Fruit fly (Drosophila melanogaster) whole organism, embryonic: ENCODE data around the gene Oct-TyrR.

Experiments used
- CG13775 ChIP-seq: fragments of 200-800 bp; sonication (Bioruptor generic); optimal IDR thresholded peaks from 3 replicates; lab custom pipeline; 2017; ENCODE audit warnings: missing biosample characterization, mild to moderate bottlenecking, missing genetic modification characterization
- CG1602 ChIP-seq: fragments of 200-800 bp; sonication (Bioruptor generic); optimal IDR thresholded peaks from 3 replicates; lab custom pipeline; 2016; ENCODE audit warnings: missing biosample characterization, missing genetic modification characterization
- CG17612 ChIP-seq: fragments of 200-800 bp; sonication (Bioruptor generic); IDR thresholded peaks from 2 replicates; pipeline ENCODE4 v1.3.6; 2022; ENCODE audit warnings: missing biosample characterization, missing genetic modification characterization
- CG18476 ChIP-seq: fragments of 200-800 bp; sonication (Bioruptor generic); optimal IDR thresholded peaks from 2 replicates; lab custom pipeline; 2016; ENCODE audit warnings: missing biosample characterization, mild to moderate bottlenecking, missing genetic modification characterization
- CG2678 ChIP-seq: fragments of 200-800 bp; sonication (Bioruptor generic); optimal IDR thresholded peaks from 3 replicates; lab custom pipeline; 2019; ENCODE audit warnings: missing biosample characterization, mild to moderate bottlenecking, missing genetic modification characterization, moderate library complexity
- CG34422 ChIP-seq: fragments of 200-800 bp; sonication (Bioruptor generic); IDR thresholded peaks from 3 replicates; pipeline ENCODE4 v1.3.6; 2022; ENCODE audit warnings: missing biosample characterization, missing genetic modification characterization
- CG4360 ChIP-seq: fragments of 200-800 bp; sonication (Bioruptor generic); IDR thresholded peaks from 2 replicates; pipeline ENCODE4 v1.3.6; 2022; ENCODE audit warnings: missing biosample characterization, missing genetic modification characterization
- CG4617 ChIP-seq: fragments of 200-800 bp; sonication (Bioruptor generic); optimal IDR thresholded peaks from 3 replicates; lab custom pipeline; 2016; ENCODE audit warnings: missing biosample characterization, missing genetic modification characterization, borderline replicate concordance
- CG4820 ChIP-seq: fragments of 200-800 bp; sonication (Bioruptor generic); optimal IDR thresholded peaks from 3 replicates; lab custom pipeline; 2016; ENCODE audit warnings: missing biosample characterization, missing genetic modification characterization
- CG4854 ChIP-seq: fragments of 200-800 bp; sonication (Bioruptor generic); optimal IDR thresholded peaks from 2 replicates; lab custom pipeline; 2016; ENCODE audit warnings: missing biosample characterization, missing genetic modification characterization, inconsistent platforms
- CG5180 ChIP-seq: fragments of 200-800 bp; sonication (Bioruptor generic); optimal IDR thresholded peaks from 3 replicates; lab custom pipeline; 2017; ENCODE audit warnings: missing biosample characterization, missing genetic modification characterization, mild to moderate bottlenecking, moderate library complexity, missing genetic modification reagents
- CG5245 ChIP-seq: fragments of 200-800 bp; sonication (Bioruptor generic); optimal IDR thresholded peaks from 3 replicates; lab custom pipeline; 2016; ENCODE audit warnings: missing biosample characterization, missing genetic modification characterization
- CG6765 ChIP-seq: fragments of 200-800 bp; sonication (Bioruptor generic); optimal IDR thresholded peaks from 3 replicates; lab custom pipeline; 2017; ENCODE audit warnings: missing biosample characterization, mild to moderate bottlenecking, missing genetic modification characterization
- CG6813 ChIP-seq: fragments of 200-800 bp; sonication (Bioruptor generic); optimal IDR thresholded peaks from 2 replicates; lab custom pipeline; 2017; ENCODE audit warnings: missing biosample characterization, missing genetic modification characterization, mild to moderate bottlenecking, moderate library complexity, missing genetic modification reagents
- CG7786 ChIP-seq: fragments of 200-800 bp; sonication (Bioruptor generic); optimal IDR thresholded peaks from 2 replicates; lab custom pipeline; 2016; ENCODE audit warnings: missing biosample characterization, missing genetic modification characterization
- CG9437 ChIP-seq: fragments of 200-800 bp; sonication (Bioruptor generic); optimal IDR thresholded peaks from 2 replicates; lab custom pipeline; 2018; ENCODE audit warnings: missing biosample characterization, mild to moderate bottlenecking, missing genetic modification characterization
- CG9817 ChIP-seq: fragments of 200-800 bp; sonication (Bioruptor generic); optimal IDR thresholded peaks from 2 replicates; lab custom pipeline; 2018; ENCODE audit warnings: missing biosample characterization, mild to moderate bottlenecking, missing genetic modification characterization, moderate library complexity
- D ChIP-seq, 2 experiments: fragments of 200-800 bp in 1 of 2; fragments of >200 bp in 1 of 2; sonication (Bioruptor generic) in 1 of 2; optimal IDR thresholded peaks; 2 replicates in 1 of 2; 3 replicates in 1 of 2; lab custom pipeline; 2017; ENCODE audit warnings: mild to moderate bottlenecking in 1 of 2, missing biosample characterization in 1 of 2, missing genetic modification characterization in 1 of 2, missing genetic modification reagents in 1 of 2
- Doc2 ChIP-seq: fragments of 200-800 bp; sonication (Bioruptor generic); IDR thresholded peaks from 2 replicates; pipeline ENCODE4 v1.3.6; 2022; ENCODE audit warnings: missing biosample characterization, missing genetic modification characterization
- E2f1 ChIP-seq: fragments of 200-800 bp; sonication (Bioruptor generic); IDR thresholded peaks from 2 replicates; pipeline ENCODE4 v1.3.6; 2022; ENCODE audit warnings: missing biosample characterization, missing genetic modification characterization
- E2f2 ChIP-seq: fragments of 200-800 bp; sonication (Bioruptor generic); IDR thresholded peaks from 2 replicates; pipeline ENCODE4 v1.3.6; 2022; ENCODE audit warnings: missing biosample characterization, missing genetic modification characterization
- Elba2 ChIP-seq: fragments of 200-800 bp; sonication (Bioruptor generic); optimal IDR thresholded peaks from 3 replicates; lab custom pipeline; 2016; ENCODE audit warnings: missing biosample characterization, missing genetic modification characterization
- Fer2 ChIP-seq: fragments of 200-800 bp; sonication (Bioruptor generic); optimal IDR thresholded peaks from 2 replicates; lab custom pipeline; 2018; ENCODE audit warnings: missing biosample characterization, mild to moderate bottlenecking, missing genetic modification characterization, moderate library complexity
- GATAe ChIP-seq: fragments of 200-800 bp; sonication (Bioruptor generic); conservative IDR thresholded peaks from 2 replicates; pipeline ENCODE4 v1.3.6; 2022; ENCODE audit warnings: missing biosample characterization, missing genetic modification characterization
- HLH3B ChIP-seq: fragments of 200-800 bp; sonication (Bioruptor generic); IDR thresholded peaks from 2 replicates; pipeline ENCODE4 v1.3.6; 2022; ENCODE audit warnings: missing biosample characterization, missing genetic modification characterization
- HLH4C ChIP-seq: fragments of 200-800 bp; sonication (Bioruptor generic); IDR thresholded peaks from 3 replicates; pipeline ENCODE4 v1.3.6; 2022; ENCODE audit warnings: missing biosample characterization, missing genetic modification characterization; ENCODE audit not compliant: partially characterized antibody
- MESR4 ChIP-seq: fragments of 200-800 bp; sonication (Bioruptor generic); optimal IDR thresholded peaks from 2 replicates; lab custom pipeline; 2018; ENCODE audit warnings: missing biosample characterization, mild to moderate bottlenecking, missing genetic modification characterization, moderate library complexity
- Pdp1 ChIP-seq, 2 experiments: fragments of 200-800 bp; sonication (Bioruptor generic); optimal IDR thresholded peaks; 3 replicates each; lab custom pipeline; 2016; ENCODE audit warnings: missing biosample characterization in 2 of 2, missing genetic modification characterization in 2 of 2, mild to moderate bottlenecking in 1 of 2, moderate library complexity in 1 of 2
- Sox100B ChIP-seq: fragments of 200-800 bp; sonication (Bioruptor generic); optimal IDR thresholded peaks from 3 replicates; lab custom pipeline; 2018; ENCODE audit warnings: missing biosample characterization, mild to moderate bottlenecking, missing genetic modification characterization
- Sry-β ChIP-seq: fragments of 200-800 bp; sonication (Bioruptor generic); optimal IDR thresholded peaks from 2 replicates; lab custom pipeline; 2018; ENCODE audit warnings: missing biosample characterization, mild to moderate bottlenecking, missing genetic modification characterization, moderate library complexity
- br ChIP-seq: fragments of >200 bp; optimal IDR thresholded peaks from 2 replicates; lab custom pipeline; 2017
- croc ChIP-seq: fragments of 200-800 bp; sonication (Bioruptor generic); conservative IDR thresholded peaks from 3 replicates; pipeline ENCODE4 v1.3.6; 2022; ENCODE audit warnings: missing biosample characterization, missing genetic modification characterization
- dan ChIP-seq: fragments of 200-800 bp; sonication (Bioruptor generic); IDR thresholded peaks from 2 replicates; pipeline ENCODE4 v1.3.6; 2022; ENCODE audit warnings: missing biosample characterization, missing genetic modification characterization
- dimm ChIP-seq: fragments of 200-800 bp; sonication (Bioruptor generic); IDR thresholded peaks from 2 replicates; pipeline ENCODE4 v1.3.6; 2022; ENCODE audit warnings: missing biosample characterization, missing genetic modification characterization
- dmrt11E ChIP-seq: fragments of 200-800 bp; sonication (Bioruptor generic); optimal IDR thresholded peaks from 3 replicates; lab custom pipeline; 2018; ENCODE audit warnings: missing biosample characterization, mild to moderate bottlenecking, missing genetic modification characterization, moderate library complexity
- emc ChIP-seq: fragments of 200-800 bp; sonication (Bioruptor generic); optimal IDR thresholded peaks from 2 replicates; lab custom pipeline; 2016; ENCODE audit warnings: missing biosample characterization, missing genetic modification characterization
- ewg ChIP-seq: fragments of 200-800 bp; sonication (Bioruptor generic); optimal IDR thresholded peaks from 3 replicates; lab custom pipeline; 2017; ENCODE audit warnings: mild to moderate bottlenecking, missing biosample characterization, missing genetic modification reagents, missing genetic modification characterization
- eyg ChIP-seq: fragments of 200-800 bp; sonication (Bioruptor generic); optimal IDR thresholded peaks from 3 replicates; lab custom pipeline; 2016; ENCODE audit warnings: missing biosample characterization, missing genetic modification characterization
- gcm ChIP-seq: fragments of 200-800 bp; sonication (Bioruptor generic); optimal IDR thresholded peaks from 2 replicates; lab custom pipeline; 2019; ENCODE audit warnings: missing biosample characterization, mild to moderate bottlenecking, missing genetic modification characterization, moderate library complexity
- insv ChIP-seq, 2 experiments: fragments of 200-800 bp; sonication (Bioruptor generic); optimal IDR thresholded peaks; 3 replicates each; lab custom pipeline; 2016 to 2018; ENCODE audit warnings: missing biosample characterization in 2 of 2, missing genetic modification characterization in 2 of 2
- ken ChIP-seq: fragments of 200-800 bp; sonication (Bioruptor generic); IDR thresholded peaks from 3 replicates; pipeline ENCODE4 v1.3.6; 2022; ENCODE audit warnings: missing biosample characterization, missing genetic modification characterization
- kni ChIP-seq: fragments of 200-800 bp; sonication (Bioruptor generic); optimal IDR thresholded peaks from 3 replicates; lab custom pipeline; 2017; ENCODE audit warnings: mild to moderate bottlenecking, missing biosample characterization, missing genetic modification reagents, missing genetic modification characterization
- lbe ChIP-seq: fragments of 200-800 bp; sonication (Bioruptor generic); optimal IDR thresholded peaks from 2 replicates; lab custom pipeline; 2016; ENCODE audit warnings: missing biosample characterization, mild to moderate bottlenecking, missing genetic modification characterization
- nom ChIP-seq: fragments of 200-800 bp; sonication (Bioruptor generic); optimal IDR thresholded peaks from 2 replicates; lab custom pipeline; 2017; ENCODE audit warnings: missing biosample characterization, missing genetic modification characterization, mild to moderate bottlenecking, moderate library complexity, missing genetic modification reagents
- prd ChIP-seq, 3 experiments: fragments of >200 bp in 2 of 3; fragments of 200-800 bp in 1 of 3; sonication (Bioruptor generic) in 1 of 3; optimal IDR thresholded peaks in 2 of 3; IDR thresholded peaks in 1 of 3; 2 replicates in 2 of 3; 3 replicates in 1 of 3; pipeline versions ENCODE4 v1.3.6 to Lab custom; 2017 to 2022; ENCODE audit warnings: missing biosample characterization in 1 of 3, missing genetic modification characterization in 1 of 3
- schlank ChIP-seq: fragments of 200-800 bp; sonication (Bioruptor generic); optimal IDR thresholded peaks from 2 replicates; lab custom pipeline; 2018; ENCODE audit warnings: missing biosample characterization, mild to moderate bottlenecking, missing genetic modification characterization
- stwl ChIP-seq: fragments of 200-800 bp; sonication (Bioruptor generic); optimal IDR thresholded peaks from 3 replicates; lab custom pipeline; 2018; ENCODE audit warnings: missing biosample characterization, mild to moderate bottlenecking, missing genetic modification characterization, moderate library complexity
- sug ChIP-seq: fragments of 200-800 bp; optimal IDR thresholded peaks from 2 replicates; lab custom pipeline; 2019; ENCODE audit warnings: missing biosample characterization, mild to moderate bottlenecking, missing genetic modification characterization, moderate library complexity
- ttk ChIP-seq: fragments of 200-800 bp; sonication (Bioruptor generic); IDR thresholded peaks from 2 replicates; pipeline ENCODE4 v2.1.2; 2022; ENCODE audit warnings: missing biosample characterization, missing genetic modification characterization
- unpg ChIP-seq: fragments of 200-800 bp; sonication (Bioruptor generic); optimal IDR thresholded peaks from 3 replicates; lab custom pipeline; 2018; ENCODE audit warnings: missing biosample characterization, mild to moderate bottlenecking, missing genetic modification characterization, moderate library complexity

Oct-TyrR gene

dm6 chr3L:22065694-22066093 is 30.9 kb downstream of the Oct-TyrR start, which contains the start of gene CG14561 (continued):
- no peak for TF ChIP-seq Elba2 (GFP tag; lab: Kevin White, UChicago)
- no peak for TF ChIP-seq HLH3B (GFP tag; lab: Robert Waterston, UW)
- TF ChIP-seq emc (GFP tag; lab: Kevin White, UChicago): no peak
- no peak for TF ChIP-seq dmrt11E
- no peak for TF ChIP-seq CG5180 (GFP tag; lab: Kevin White, UChicago)
- peak; percentile 78 for TF ChIP-seq E2f2 (GFP tag; lab: Robert Waterston, UW)
- TF ChIP-seq Doc2 (GFP tag; lab: Robert Waterston, UW): no peak
- TF ChIP-seq CG2678: no peak
- TF ChIP-seq ewg: no peak
- no peak for TF ChIP-seq CG9437 (GFP tag; lab: Kevin White, UChicago)
- no peak for TF ChIP-seq CG7786
- TF ChIP-seq br (lab: Kevin White, UChicago): no peak
- no peak for TF ChIP-seq CG6813
- TF ChIP-seq unpg (GFP tag; lab: Kevin White, UChicago): no peak
- no peak for TF ChIP-seq E2f1
- TF ChIP-seq kni (GFP tag; lab: Kevin White, UChicago): no peak
- TF ChIP-seq CG4854 (GFP tag; lab: Kevin White, UChicago): no peak
- no peak for TF ChIP-seq GATAe
- no peak for TF ChIP-seq nom (GFP tag; lab: Kevin White, UChicago)
- TF ChIP-seq D (optimal IDR thresholded peaks at IDR 0.05; lab: Kevin White, UChicago): no peak
- no peak for TF ChIP-seq D (GFP tag; optimal IDR thresholded peaks at IDR 0.05; lab: Kevin White, UChicago)
- no peak for TF ChIP-seq lbe (GFP tag; lab: Kevin White, UChicago)
- peak; percentile 4 for TF ChIP-seq CG9817
- no peak for TF ChIP-seq dimm (GFP tag; lab: Robert Waterston, UW)
- TF ChIP-seq HLH4C (GFP tag; lab: Robert Waterston, UW): peak; percentile 89
- TF ChIP-seq dan: no peak
- TF ChIP-seq Sox100B (GFP tag; lab: Kevin White, UChicago): no peak
- no peak for TF ChIP-seq croc (GFP tag; lab: Robert Waterston, UW)
- peak; percentile 75 for TF ChIP-seq CG4360 (GFP tag; lab: Robert Waterston, UW)
- peak; percentile 93 for TF ChIP-seq stwl (tag; lab: Kevin White, UChicago)
- peak; percentile 61 for TF ChIP-seq CG4617
- no peak for TF ChIP-seq Fer2 (tag; lab: Kevin White, UChicago)
- TF ChIP-seq CG17612 (GFP tag; lab: Robert Waterston, UW): no peak
- no peak for TF ChIP-seq prd (optimal IDR thresholded peaks at IDR 0.05; lab: Kevin White, UChicago)
- peak; percentile 26; the same call in 1 of the 3 replicates for TF ChIP-seq prd (GFP tag; IDR thresholded peaks at IDR 0.05; lab: Robert Waterston, UW)
- no peak for TF ChIP-seq schlank (tag; lab: Kevin White, UChicago)
- no peak for TF ChIP-seq CG1602 (GFP tag; lab: Kevin White, UChicago)
- no peak for TF ChIP-seq insv (GFP tag; optimal IDR thresholded peaks at IDR 0.05; lab: Kevin White, UChicago)
- peak in 1 of 2 experiments; percentile 6 for TF ChIP-seq Pdp1 (GFP tag; optimal IDR thresholded peaks at IDR 0.05; lab: Kevin White, UChicago)
- no peak for TF ChIP-seq CG5245
- TF ChIP-seq CG13775: no peak
- TF ChIP-seq CG34422 (GFP tag; lab: Robert Waterston, UW): peak; percentile 46; the same call in 2 of the 3 replicates
- no peak for TF ChIP-seq sug (tag; lab: Kevin White, UChicago)
- no peak; the same call in 2 of the 3 replicates for TF ChIP-seq ken (GFP tag; lab: Robert Waterston, UW)
- TF ChIP-seq CG6765: no peak
- peak; percentile 13 for TF ChIP-seq eyg (GFP tag; lab: Kevin White, UChicago)
- TF ChIP-seq CG4820: no peak
- peak; percentile 61 for TF ChIP-seq Sry-β
- TF ChIP-seq MESR4: peak; percentile 66
- no peak for TF ChIP-seq ttk (GFP tag; lab: Robert Waterston, UW)
- TF ChIP-seq CG18476 (GFP tag; lab: Kevin White, UChicago): no peak
- TF ChIP-seq gcm (GFP tag; lab: Kevin White, UChicago): peak; percentile 37
